Worm (Caenorhabditis elegans): Measurements from ENCODE around the gene F39G3.3.

- TF ChIP-seq nhr-77 (tag; optimal IDR thresholded peaks at IDR 0.05) (no peak), dmd-4 (tag; optimal IDR thresholded peaks at IDR 0.05) (no peak), elt-1 (tag; optimal IDR thresholded peaks at IDR 0.05) (no peak), skn-1 (tag; optimal IDR thresholded peaks at IDR 0.05) (no peak), nhr-129 (tag; optimal IDR thresholded peaks at IDR 0.05) (no peak), nhr-12 (tag; optimal IDR thresholded peaks at IDR 0.05) (no peak), fos-1 (tag; optimal IDR thresholded peaks at IDR 0.05) (no peak), ceh-16 (tag; optimal IDR thresholded peaks at IDR 0.05) (no peak), blmp-1 (tag; optimal IDR thresholded peaks at IDR 0.05; ENCODE audit: insufficient read depth) (no peak), nhr-25 (tag; optimal IDR thresholded peaks at IDR 0.05) (no peak)
Observed at ce11 chrV:4755308-4756029, 23.8 kb downstream of the F39G3.3 start, which contains the start of gene pgl-3.

Measured in whole organism, L2 larva.